Worm (Caenorhabditis elegans) whole organism, L4 larva: Measurements from ENCODE around the gene fbxb-98.

Experiments
- D1046.2 ChIP-seq: fragments of 200-800 bp; sonication (Bioruptor generic); IDR thresholded peaks from 2 replicates; pipeline ENCODE4 v1.3.6; 2022; ENCODE audit warnings: missing genetic modification characterization, missing compliant biosample characterization
- dpl-1 ChIP-seq: fragments of 150-350 bp; optimal IDR thresholded peaks from 2 replicates; lab custom pipeline; 2014; ENCODE audit warnings: missing biosample characterization, missing genetic modification reagents, missing genetic modification characterization
- fkh-10 ChIP-seq: fragments of 150-350 bp; optimal IDR thresholded peaks from 2 replicates; lab custom pipeline; 2014; ENCODE audit warnings: missing biosample characterization, missing genetic modification reagents, missing genetic modification characterization
- madf-9 ChIP-seq: fragments of 200-800 bp; sonication (Bioruptor generic); conservative IDR thresholded peaks from 2 replicates; pipeline ENCODE4 v1.3.6; 2022; ENCODE audit warnings: missing genetic modification reagents, missing genetic modification characterization, missing compliant biosample characterization
- mes-2 ChIP-seq: sonication (generic microtip); optimal IDR thresholded peaks from 2 replicates; lab custom pipeline; 2016; ENCODE audit warnings: missing genotype, mild to moderate bottlenecking, missing genetic modification characterization, missing compliant biosample characterization; ENCODE audit not compliant: poor library complexity, severe bottlenecking
- unc-62 ChIP-seq, 3 experiments: fragments of 150-350 bp in 1 of 3; sonication (generic microtip); optimal IDR thresholded peaks in 2 of 3; peaks in 1 of 3; 1 replicate in 1 of 3; 2 replicates in 2 of 3; lab custom pipeline; 2014 to 2017; ENCODE audit warnings: missing biosample characterization in 3 of 3, missing genetic modification characterization in 3 of 3, missing genetic modification reagents in 3 of 3, missing genotype in 1 of 3

ce11 chrII:1886379-1886778 lies 23.9 kb downstream of the fbxb-98 start, which contains the start of gene math-7:
- TF ChIP-seq mes-2 (tag; lab: Kevin White, UChicago) (no peak), dpl-1 (GFP tag; lab: Kevin White, UChicago) (no peak), madf-9 (no peak), fkh-10 (no peak), D1046.2 (GFP tag; lab: Robert Waterston, UW) (no peak), unc-62 (GFP tag; optimal IDR thresholded peaks at IDR 0.05 in 1 of 2; lab: Kevin White, UChicago) (no peak), unc-62 (tag; optimal IDR thresholded peaks at IDR 0.05; lab: Kevin White, UChicago) (no peak)
